Fruit fly (Drosophila melanogaster): ENCODE results near the gene mRpL1.

mRpL1 gene

dm6 chr3R:8343251-8343744, 42.1 kb downstream of the mRpL1 start, which contains the start of the genes PNKP and COX7AL:
PNKP (minus strand) TSS chr3R:8343516.
COX7AL (plus strand) TSS chr3R:8343669.
- TF ChIP-seq CG12104 (GFP tag; optimal IDR thresholded peaks at IDR 0.05), result no peak
- no peak for TF ChIP-seq CG13775 (GFP tag; optimal IDR thresholded peaks at IDR 0.05)
- TF ChIP-seq psq (GFP tag; optimal IDR thresholded peaks at IDR 0.05), result no peak
- no peak for TF ChIP-seq CG31388 (GFP tag; optimal IDR thresholded peaks at IDR 0.05)
- no peak for TF ChIP-seq slp2 (GFP tag; optimal IDR thresholded peaks at IDR 0.05)
- no peak for TF ChIP-seq CG8924 (tag; optimal IDR thresholded peaks at IDR 0.05)
- no peak for TF ChIP-seq Bgb (GFP tag; IDR thresholded peaks at IDR 0.05; ENCODE audit: partially characterized antibody)
- no peak for TF ChIP-seq Hmx (GFP tag; optimal IDR thresholded peaks at IDR 0.05)
- TF ChIP-seq CG17186 (GFP tag; optimal IDR thresholded peaks at IDR 0.05), result no peak
- TF ChIP-seq CG8281 (tag; optimal IDR thresholded peaks at IDR 0.05), result no peak
- peak; percentile 46; the same call in 1 of the 2 replicates for TF ChIP-seq Scr (GFP tag; IDR thresholded peaks at IDR 0.05; ENCODE audit: partially characterized antibody)
- no peak for TF ChIP-seq CG9609 (GFP tag; optimal IDR thresholded peaks at IDR 0.05)
- TF ChIP-seq knrl (GFP tag; IDR thresholded peaks at IDR 0.05; ENCODE audit: partially characterized antibody), result 0 out of 3 replicates have a peak, but pooled peaks have one; percentile 27
- no peak for TF ChIP-seq CG9932 (GFP tag; IDR thresholded peaks at IDR 0.05)
- TF ChIP-seq ssp (GFP tag; IDR thresholded peaks at IDR 0.05), result no peak
- peak; percentile 21 for TF ChIP-seq CG9797 (GFP tag; optimal IDR thresholded peaks at IDR 0.05)
- TF ChIP-seq Dref (GFP tag; IDR thresholded peaks at IDR 0.05), result peak; percentile 32; the same call in 1 of the 2 replicates
- no peak for TF ChIP-seq CG1647 (GFP tag; optimal IDR thresholded peaks at IDR 0.05)
- TF ChIP-seq Myb (GFP tag; optimal IDR thresholded peaks at IDR 0.05), result no peak
- no peak for TF ChIP-seq CG2889 (GFP tag; IDR thresholded peaks at IDR 0.05)
- TF ChIP-seq pzg (GFP tag; optimal IDR thresholded peaks at IDR 0.05), result peak; percentile 37
- TF ChIP-seq Side (GFP tag; optimal IDR thresholded peaks at IDR 0.05), result no peak
- TF ChIP-seq CG14710 (tag; optimal IDR thresholded peaks at IDR 0.05), result no peak
- peak; percentile 13 for TF ChIP-seq Sry-δ (GFP tag; optimal IDR thresholded peaks at IDR 0.05)
- no peak for TF ChIP-seq D19A (tag; optimal IDR thresholded peaks at IDR 0.05)
- peak; percentile 14 for TF ChIP-seq stwl (tag; optimal IDR thresholded peaks at IDR 0.05)
- peak; percentile 60 for TF ChIP-seq gfzf (GFP tag; optimal IDR thresholded peaks at IDR 0.05)
- 0 out of 4 replicates have a peak, but pooled peaks have one; percentile 17 for TF ChIP-seq Dll (GFP tag; IDR thresholded peaks at IDR 0.05; ENCODE audit: partially characterized antibody)
- peak; percentile 33 for TF ChIP-seq BEAF-32 (GFP tag; optimal IDR thresholded peaks at IDR 0.05)
- TF ChIP-seq CG5953 (GFP tag; IDR thresholded peaks at IDR 0.05), result no peak
- no peak for TF ChIP-seq ftz-f1 (GFP tag; optimal IDR thresholded peaks at IDR 0.05)
- TF ChIP-seq MESR4 (GFP tag; optimal IDR thresholded peaks at IDR 0.05), result peak; percentile 44
- peak; percentile 89 for TF ChIP-seq onecut (GFP tag; IDR thresholded peaks at IDR 0.05)
- no peak for TF ChIP-seq CG17912 (GFP tag; optimal IDR thresholded peaks at IDR 0.05)
- no peak for TF ChIP-seq Nf-YA (GFP tag; IDR thresholded peaks at IDR 0.05)
- TF ChIP-seq Blimp-1 (GFP tag; optimal IDR thresholded peaks at IDR 0.05), result no peak
- TF ChIP-seq lov (optimal IDR thresholded peaks at IDR 0.05), result no peak
- TF ChIP-seq lov (GFP tag; IDR thresholded peaks at IDR 0.05), result no peak
- TF ChIP-seq Mad (GFP tag; optimal IDR thresholded peaks at IDR 0.05), result no peak
- TF ChIP-seq unc-4 (GFP tag; IDR thresholded peaks at IDR 0.05; ENCODE audit: partially characterized antibody), result no peak
- peak in 1 of 2 experiments; percentile 20 for TF ChIP-seq Pdp1 (GFP tag; optimal IDR thresholded peaks at IDR 0.05)
- TF ChIP-seq CG17361 (GFP tag; IDR thresholded peaks at IDR 0.05), result no peak
- TF ChIP-seq CG1603 (tag; optimal IDR thresholded peaks at IDR 0.05), result peak; percentile 14
- TF ChIP-seq CG6813 (GFP tag; optimal IDR thresholded peaks at IDR 0.05), result no peak
- TF ChIP-seq nau (GFP tag; optimal IDR thresholded peaks at IDR 0.05), result no peak
- TF ChIP-seq Doc3 (GFP tag; IDR thresholded peaks at IDR 0.05; ENCODE audit: partially characterized antibody), result 0 out of 3 replicates have a peak, but pooled peaks have one; percentile 18
- peak; percentile 4 for TF ChIP-seq kah (GFP tag; optimal IDR thresholded peaks at IDR 0.05)
- peak; percentile 73 for TF ChIP-seq MBD-R2 (GFP tag; IDR thresholded peaks at IDR 0.05)
- TF ChIP-seq CG17359 (tag; optimal IDR thresholded peaks at IDR 0.05), result no peak
- TF ChIP-seq her (GFP tag; optimal IDR thresholded peaks at IDR 0.05), result no peak
